Worm (Caenorhabditis elegans): Measurements from ENCODE around the gene C17H11.6.

The C17H11.6 gene

DNA sequence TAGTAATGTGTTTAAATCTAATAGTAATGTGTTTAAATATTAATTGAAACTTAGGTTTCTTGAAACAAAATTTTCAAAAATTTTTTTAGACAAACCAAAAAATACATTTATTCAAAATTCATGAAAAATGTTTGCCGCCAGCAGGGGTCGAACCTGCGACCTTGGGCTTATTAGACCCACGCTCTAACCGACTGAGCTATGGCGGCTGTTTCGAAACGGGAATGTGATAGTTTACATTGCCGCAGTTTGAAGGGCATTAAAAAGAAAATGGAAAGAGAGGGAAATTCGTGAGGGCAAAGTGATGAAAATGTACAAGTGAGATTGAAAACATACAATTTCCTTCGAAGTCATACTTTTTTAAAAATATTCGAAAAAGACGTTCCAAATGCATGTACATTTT, 47.1 kb downstream of the C17H11.6 start (continued):
- TF ChIP-seq nhr-11 (tag; optimal IDR thresholded peaks at IDR 0.05) (no peak), jun-1 (tag; optimal IDR thresholded peaks at IDR 0.05) (no peak), F26F4.8 (GFP tag; conservative IDR thresholded peaks at IDR 0.05) (0 out of 2 replicates have a peak, but pooled peaks have one; percentile 61), nhr-42 (GFP tag; IDR thresholded peaks at IDR 0.05) (0 out of 2 replicates have a peak, but pooled peaks have one; percentile 8), unc-62 (GFP tag; optimal IDR thresholded peaks at IDR 0.05 in 1 of 2) (no peak), unc-62 (tag; optimal IDR thresholded peaks at IDR 0.05) (no peak), snpc-4 (tag; optimal IDR thresholded peaks at IDR 0.05) (no peak), R02D3.7 (tag; optimal IDR thresholded peaks at IDR 0.05) (no peak), mep-1 (tag; optimal IDR thresholded peaks at IDR 0.05) (peak; percentile 64), nhr-237 (tag; optimal IDR thresholded peaks at IDR 0.05) (no peak), T20F7.1 (GFP tag; optimal IDR thresholded peaks at IDR 0.05) (no peak), tag-97 (GFP tag; IDR thresholded peaks at IDR 0.05) (no peak), lin-13 (GFP tag; optimal IDR thresholded peaks at IDR 0.05) (no peak), Y75B8A.6 (GFP tag; IDR thresholded peaks at IDR 0.05) (0 out of 2 replicates have a peak, but pooled peaks have one; percentile 35), daf-19 (GFP tag; conservative IDR thresholded peaks at IDR 0.05) (no peak), set-16 (GFP tag; IDR thresholded peaks at IDR 0.05) (no peak), nhr-76 (tag; optimal IDR thresholded peaks at IDR 0.05) (no peak), tra-1 (GFP tag; IDR thresholded peaks at IDR 0.05) (no peak), lsy-2 (tag; optimal IDR thresholded peaks at IDR 0.05) (peak in 1 of 2 experiments; percentile 53), egl-27 (tag; optimal IDR thresholded peaks at IDR 0.05) (no peak), ceh-32 (tag; optimal IDR thresholded peaks at IDR 0.05; ENCODE audit: poor library complexity) (no peak), ZK546.5 (tag; optimal IDR thresholded peaks at IDR 0.05) (no peak), zip-11 (GFP tag; IDR thresholded peaks at IDR 0.05) (no peak), lin-29 (GFP tag; IDR thresholded peaks at IDR 0.05) (0 out of 2 replicates have a peak, but pooled peaks have one; percentile 17), Y105C5A.15 (GFP tag; IDR thresholded peaks at IDR 0.05) (0 out of 2 replicates have a peak, but pooled peaks have one; percentile 65), nhr-10 (tag; optimal IDR thresholded peaks at IDR 0.05) (no peak), hif-1 (tag; optimal IDR thresholded peaks at IDR 0.05) (no peak), snpc-1.2 (GFP tag; IDR thresholded peaks at IDR 0.05) (peak; percentile 73), daf-12 (tag; optimal IDR thresholded peaks at IDR 0.05) (no peak)

DNA sequence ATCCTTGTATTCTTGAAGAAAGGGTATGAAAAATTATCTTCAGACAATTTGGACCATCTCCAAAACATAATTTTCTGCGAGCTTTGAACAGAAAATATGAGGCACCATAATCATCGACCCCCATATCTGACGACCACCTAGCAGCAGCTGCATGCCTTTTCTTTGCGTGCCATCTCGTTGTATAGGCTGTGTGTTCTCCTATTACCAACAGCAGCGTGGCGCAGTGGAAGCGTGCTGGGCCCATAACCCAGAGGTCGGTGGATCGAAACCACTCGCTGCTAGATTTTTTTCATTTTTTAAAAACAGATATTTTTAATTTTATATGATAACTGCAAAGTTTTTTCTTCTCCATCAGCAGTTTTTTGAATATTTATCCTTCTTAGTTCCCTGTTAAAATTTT, 47.6 kb downstream of the C17H11.6 start:
- 0 out of 2 replicates have a peak, but pooled peaks have one; percentile 9 for TF ChIP-seq snpc-1.2 (GFP tag; IDR thresholded peaks at IDR 0.05)
- TF ChIP-seq mdt-29 (GFP tag; IDR thresholded peaks at IDR 0.05) = no peak
- TF ChIP-seq dmd-9 (GFP tag; IDR thresholded peaks at IDR 0.05) = 0 out of 2 replicates have a peak, but pooled peaks have one; percentile 37
- TF ChIP-seq ceh-28 (tag; optimal IDR thresholded peaks at IDR 0.05) = no peak
- TF ChIP-seq Y48G9A.11 (GFP tag; IDR thresholded peaks at IDR 0.05) = peak; percentile 26
- no peak for TF ChIP-seq daf-16 (GFP tag; optimal IDR thresholded peaks at IDR 0.05)
- TF ChIP-seq daf-16 (tag; optimal IDR thresholded peaks at IDR 0.05) = peak; percentile 22
- TF ChIP-seq ceh-20 (GFP tag; IDR thresholded peaks at IDR 0.05) = 0 out of 2 replicates have a peak, but pooled peaks have one; percentile 26
- peak; percentile 48 for TF ChIP-seq aha-1 (tag)
- TF ChIP-seq F10B5.3 (tag; optimal IDR thresholded peaks at IDR 0.05) = no peak
- TF ChIP-seq arid-1 (GFP tag; conservative IDR thresholded peaks at IDR 0.05) = peak; percentile 65
- peak in 1 of 2 experiments; percentile 78; a peak in 3 of 4 replicates for TF ChIP-seq madf-5 (GFP tag; IDR thresholded peaks at IDR 0.05)
- peak; percentile 77 for TF ChIP-seq F26F4.8 (GFP tag; conservative IDR thresholded peaks at IDR 0.05)
- peak; percentile 29; the same call in 1 of the 2 replicates for TF ChIP-seq set-16 (GFP tag; IDR thresholded peaks at IDR 0.05)
- TF ChIP-seq nhr-41 (GFP tag; IDR thresholded peaks at IDR 0.05) = peak; percentile 64; the same call in 1 of the 2 replicates
- TF ChIP-seq unc-62 (GFP tag; optimal IDR thresholded peaks at IDR 0.05 in 1 of 2) = peak in 1 of 2 experiments; percentile 54
- TF ChIP-seq unc-62 (tag; optimal IDR thresholded peaks at IDR 0.05) = no peak
- TF ChIP-seq F44E2.7 (GFP tag; IDR thresholded peaks at IDR 0.05) = peak; percentile 63; the same call in 1 of the 2 replicates
- TF ChIP-seq Y75B8A.6 (GFP tag; IDR thresholded peaks at IDR 0.05) = 0 out of 2 replicates have a peak, but pooled peaks have one; percentile 61
- 0 out of 2 replicates have a peak, but pooled peaks have one; percentile 26 for TF ChIP-seq saeg-2 (GFP tag; IDR thresholded peaks at IDR 0.05)
- TF ChIP-seq ZK337.2 (GFP tag; IDR thresholded peaks at IDR 0.05) = peak; percentile 45; the same call in 1 of the 2 replicates
- no peak for TF ChIP-seq fos-1 (tag; optimal IDR thresholded peaks at IDR 0.05)
- peak; percentile 52 for TF ChIP-seq lin-38 (GFP tag; IDR thresholded peaks at IDR 0.05)
- peak; percentile 68 for TF ChIP-seq vab-7 (GFP tag; IDR thresholded peaks at IDR 0.05)
- peak; percentile 56 for TF ChIP-seq php-3 (GFP tag; IDR thresholded peaks at IDR 0.05)
- TF ChIP-seq nhr-28 (tag; optimal IDR thresholded peaks at IDR 0.05) = no peak
- no peak; the same call in 1 of the 2 replicates for TF ChIP-seq dmd-6 (GFP tag; IDR thresholded peaks at IDR 0.05)
- TF ChIP-seq egl-43 (GFP tag; IDR thresholded peaks at IDR 0.05) = peak; percentile 88
